Fruit fly (Drosophila melanogaster) whole organism, embryonic: Measurements from ENCODE around the gene CG33631.

ENCODE experiments used
- CG10209 ChIP-seq: fragments of 200-800 bp; sonication (Bioruptor generic); optimal IDR thresholded peaks from 3 replicates; lab custom pipeline; 2017; ENCODE audit warnings: missing biosample characterization, mild to moderate bottlenecking, missing genetic modification characterization, missing genetic modification reagents
- CG10979 ChIP-seq: fragments of 200-800 bp; sonication (Bioruptor generic); optimal IDR thresholded peaks from 2 replicates; lab custom pipeline; 2018; ENCODE audit warnings: missing biosample characterization, mild to moderate bottlenecking, missing genetic modification characterization, moderate library complexity
- CG11723 ChIP-seq: fragments of 200-800 bp; sonication (Bioruptor generic); optimal IDR thresholded peaks from 2 replicates; lab custom pipeline; 2017; ENCODE audit warnings: missing biosample characterization, mild to moderate bottlenecking, missing genetic modification characterization
- CG12155 ChIP-seq: fragments of 200-800 bp; sonication (Bioruptor generic); optimal IDR thresholded peaks from 3 replicates; lab custom pipeline; 2016; ENCODE audit warnings: missing biosample characterization, missing genetic modification characterization
- CG13424 ChIP-seq: fragments of 200-800 bp; sonication (Bioruptor generic); optimal IDR thresholded peaks from 2 replicates; lab custom pipeline; 2019; ENCODE audit warnings: missing biosample characterization, mild to moderate bottlenecking, missing genetic modification characterization, moderate library complexity
- CG13775 ChIP-seq: fragments of 200-800 bp; sonication (Bioruptor generic); optimal IDR thresholded peaks from 3 replicates; lab custom pipeline; 2017; ENCODE audit warnings: missing biosample characterization, mild to moderate bottlenecking, missing genetic modification characterization
- CG15696 ChIP-seq: fragments of 200-800 bp; sonication (Bioruptor generic); optimal IDR thresholded peaks from 2 replicates; lab custom pipeline; 2019; ENCODE audit warnings: missing biosample characterization, mild to moderate bottlenecking, missing genetic modification characterization, moderate library complexity
- CG1647 ChIP-seq: fragments of 200-800 bp; sonication (Bioruptor generic); optimal IDR thresholded peaks from 3 replicates; lab custom pipeline; 2016; ENCODE audit warnings: missing biosample characterization, missing genetic modification characterization
- CG17361 ChIP-seq: fragments of 200-800 bp; sonication (Bioruptor generic); IDR thresholded peaks from 3 replicates; pipeline ENCODE4 v1.3.6; 2022; ENCODE audit warnings: missing biosample characterization, missing genetic modification characterization
- CG18011 ChIP-seq: fragments of 200-800 bp; sonication (Bioruptor generic); optimal IDR thresholded peaks from 2 replicates; lab custom pipeline; 2017; ENCODE audit warnings: missing biosample characterization, missing genetic modification characterization, mild to moderate bottlenecking, moderate library complexity, missing genotype
- CG18619 ChIP-seq: fragments of 200-800 bp; sonication (Bioruptor generic); optimal IDR thresholded peaks from 3 replicates; lab custom pipeline; 2017; ENCODE audit warnings: missing biosample characterization, mild to moderate bottlenecking, missing genetic modification characterization
- CG2678 ChIP-seq: fragments of 200-800 bp; sonication (Bioruptor generic); optimal IDR thresholded peaks from 3 replicates; lab custom pipeline; 2019; ENCODE audit warnings: missing biosample characterization, mild to moderate bottlenecking, missing genetic modification characterization, moderate library complexity
- CG2712 ChIP-seq: fragments of 200-800 bp; optimal IDR thresholded peaks from 3 replicates; lab custom pipeline; 2019; ENCODE audit warnings: missing biosample characterization, mild to moderate bottlenecking, missing genetic modification characterization, moderate library complexity
- CG3065 ChIP-seq: fragments of 200-800 bp; sonication (Bioruptor generic); optimal IDR thresholded peaks from 2 replicates; lab custom pipeline; 2016; ENCODE audit warnings: missing biosample characterization, missing genetic modification characterization
- CG31441 ChIP-seq: fragments of 200-800 bp; sonication (Bioruptor generic); IDR thresholded peaks from 2 replicates; pipeline ENCODE4 v1.3.6; 2022; ENCODE audit warnings: missing biosample characterization, missing genetic modification characterization
- CG3281 ChIP-seq: fragments of 200-800 bp; sonication (Bioruptor generic); optimal IDR thresholded peaks from 3 replicates; lab custom pipeline; 2017; ENCODE audit warnings: missing biosample characterization, mild to moderate bottlenecking, missing genetic modification characterization
- CG6854 ChIP-seq: fragments of 200-800 bp; sonication (Bioruptor generic); optimal IDR thresholded peaks from 3 replicates; lab custom pipeline; 2017; ENCODE audit warnings: missing biosample characterization, mild to moderate bottlenecking, missing genetic modification characterization
- CG7556 ChIP-seq: fragments of 200-800 bp; sonication (Bioruptor generic); optimal IDR thresholded peaks from 2 replicates; lab custom pipeline; 2017; ENCODE audit warnings: missing biosample characterization, mild to moderate bottlenecking, missing genetic modification characterization
- CG8478 ChIP-seq: fragments of >200 bp; optimal IDR thresholded peaks from 2 replicates; lab custom pipeline; 2018
- CG8765 ChIP-seq: fragments of 200-800 bp; sonication (Bioruptor generic); IDR thresholded peaks from 2 replicates; pipeline ENCODE4 v1.3.6; 2022; ENCODE audit warnings: missing biosample characterization, missing genetic modification characterization
- CG8924 ChIP-seq: fragments of 200-800 bp; optimal IDR thresholded peaks from 3 replicates; lab custom pipeline; 2019; ENCODE audit warnings: missing biosample characterization, mild to moderate bottlenecking, missing genetic modification characterization, moderate library complexity
- Camta ChIP-seq: fragments of 200-800 bp; sonication (Bioruptor generic); optimal IDR thresholded peaks from 2 replicates; lab custom pipeline; 2016; ENCODE audit warnings: missing biosample characterization, missing genetic modification characterization
- Drgx ChIP-seq: fragments of 200-800 bp; sonication (Bioruptor generic); IDR thresholded peaks from 2 replicates; pipeline ENCODE4 v1.3.6; 2022; ENCODE audit warnings: missing biosample characterization, missing genetic modification characterization
- Hey ChIP-seq: fragments of 200-800 bp; sonication (Bioruptor generic); optimal IDR thresholded peaks from 3 replicates; lab custom pipeline; 2018; ENCODE audit warnings: missing biosample characterization, mild to moderate bottlenecking, missing genetic modification characterization
- Ptx1 ChIP-seq: fragments of 200-800 bp; sonication (Bioruptor generic); IDR thresholded peaks from 2 replicates; pipeline ENCODE4 v1.3.6; 2022; ENCODE audit warnings: missing biosample characterization, missing genetic modification characterization
- az2 ChIP-seq: fragments of 200-800 bp; sonication (Bioruptor generic); optimal IDR thresholded peaks from 3 replicates; lab custom pipeline; 2016; ENCODE audit warnings: missing biosample characterization, missing genetic modification characterization
- bbx ChIP-seq: fragments of 200-800 bp; sonication (Bioruptor generic); IDR thresholded peaks from 2 replicates; pipeline ENCODE4 v1.3.6; 2022; ENCODE audit warnings: missing biosample characterization, missing genetic modification characterization; ENCODE audit not compliant: partially characterized antibody
- bcd ChIP-seq: fragments of 200-800 bp; sonication (Bioruptor generic); optimal IDR thresholded peaks from 2 replicates; lab custom pipeline; 2017; ENCODE audit warnings: missing biosample characterization, mild to moderate bottlenecking, missing genetic modification characterization
- bsh ChIP-seq, 2 experiments: fragments of 200-800 bp; sonication (Bioruptor generic); optimal IDR thresholded peaks; 2 replicates each; lab custom pipeline; 2017 to 2018; ENCODE audit warnings: mild to moderate bottlenecking in 2 of 2, missing biosample characterization in 2 of 2, missing genetic modification characterization in 2 of 2, moderate library complexity in 1 of 2
- crc ChIP-seq: fragments of 200-800 bp; sonication (Bioruptor generic); optimal IDR thresholded peaks from 2 replicates; lab custom pipeline; 2016; ENCODE audit warnings: missing biosample characterization, missing genetic modification characterization
- dmrt11E ChIP-seq: fragments of 200-800 bp; sonication (Bioruptor generic); optimal IDR thresholded peaks from 3 replicates; lab custom pipeline; 2018; ENCODE audit warnings: missing biosample characterization, mild to moderate bottlenecking, missing genetic modification characterization, moderate library complexity
- en ChIP-seq: fragments of 200-800 bp; sonication (Bioruptor generic); optimal IDR thresholded peaks from 2 replicates; lab custom pipeline; 2016; ENCODE audit warnings: missing biosample characterization, missing genetic modification characterization
- gem ChIP-seq: fragments of 200-800 bp; sonication (Bioruptor generic); optimal IDR thresholded peaks from 2 replicates; lab custom pipeline; 2019; ENCODE audit warnings: missing biosample characterization, mild to moderate bottlenecking, missing genetic modification characterization, moderate library complexity
- gfzf ChIP-seq: fragments of 200-800 bp; sonication (Bioruptor generic); optimal IDR thresholded peaks from 2 replicates; lab custom pipeline; 2016; ENCODE audit warnings: missing biosample characterization, mild to moderate bottlenecking, missing genetic modification characterization, moderate library complexity
- gsb-n ChIP-seq: fragments of 200-800 bp; sonication (Bioruptor generic); optimal IDR thresholded peaks from 3 replicates; lab custom pipeline; 2018; ENCODE audit warnings: missing biosample characterization, mild to moderate bottlenecking, missing genetic modification characterization
- h ChIP-seq: fragments of >200 bp; optimal IDR thresholded peaks from 2 replicates; lab custom pipeline; 2017
- hb ChIP-seq: fragments of 200-800 bp; sonication (Bioruptor generic); IDR thresholded peaks from 3 replicates; pipeline ENCODE4 v1.3.6; 2022; ENCODE audit warnings: missing biosample characterization, missing genetic modification characterization; ENCODE audit not compliant: partially characterized antibody
- kah ChIP-seq: fragments of 200-800 bp; sonication (Bioruptor generic); optimal IDR thresholded peaks from 2 replicates; lab custom pipeline; 2018; ENCODE audit warnings: missing biosample characterization, mild to moderate bottlenecking, missing genetic modification characterization
- lola ChIP-seq, 3 experiments: fragments of >200 bp in 2 of 3; fragments of 200-800 bp in 1 of 3; sonication (Bioruptor generic) in 1 of 3; optimal IDR thresholded peaks; 2 replicates each; lab custom pipeline; 2017 to 2019; ENCODE audit warnings: missing biosample characterization in 3 of 3, missing genetic modification characterization in 3 of 3, mild to moderate bottlenecking in 1 of 3, moderate library complexity in 1 of 3
- otp ChIP-seq: fragments of 200-800 bp; sonication (Bioruptor generic); IDR thresholded peaks from 3 replicates; pipeline ENCODE4, ENCODE4 v1.3.6; 2022; ENCODE audit warnings: missing biosample characterization, missing genetic modification characterization
- pan ChIP-seq, 4 experiments: fragments of >200 bp in 3 of 4; fragments of 200-800 bp in 1 of 4; sonication (Bioruptor generic) in 1 of 4; optimal IDR thresholded peaks in 3 of 4; IDR thresholded peaks in 1 of 4; 2 replicates each; pipeline versions ENCODE4 v1.3.6 to Lab custom; 2017 to 2022; ENCODE audit warnings: missing biosample characterization in 2 of 4, missing genetic modification characterization in 2 of 4, mixed read lengths in 1 of 4
- pros ChIP-seq: fragments of 200-800 bp; sonication (Bioruptor generic); optimal IDR thresholded peaks from 3 replicates; lab custom pipeline; 2019; ENCODE audit warnings: missing biosample characterization, mild to moderate bottlenecking, missing genetic modification characterization, moderate library complexity
- ranshi ChIP-seq: fragments of 200-800 bp; sonication (Bioruptor generic); IDR thresholded peaks from 2 replicates; pipeline ENCODE4 v1.3.6; 2022; ENCODE audit warnings: missing biosample characterization, missing genetic modification characterization
- run ChIP-seq: fragments of 200-800 bp; sonication (Bioruptor generic); optimal IDR thresholded peaks from 3 replicates; lab custom pipeline; 2018; ENCODE audit warnings: missing biosample characterization, mild to moderate bottlenecking, missing genetic modification characterization
- sc ChIP-seq, 3 experiments: fragments of >200 bp in 2 of 3; fragments of 200-800 bp in 1 of 3; sonication (Bioruptor generic) in 1 of 3; optimal IDR thresholded peaks; 2 replicates in 2 of 3; 3 replicates in 1 of 3; lab custom pipeline; 2017; ENCODE audit warnings: mild to moderate bottlenecking in 1 of 3, missing biosample characterization in 1 of 3, missing genetic modification characterization in 1 of 3, missing genetic modification reagents in 1 of 3
- sna ChIP-seq: fragments of 200-800 bp; sonication (Bioruptor generic); IDR thresholded peaks from 2 replicates; pipeline ENCODE4 v1.3.6; 2022; ENCODE audit warnings: missing biosample characterization, missing genetic modification characterization; ENCODE audit not compliant: partially characterized antibody
- sqz ChIP-seq: fragments of 200-800 bp; sonication (Bioruptor generic); optimal IDR thresholded peaks from 3 replicates; lab custom pipeline; 2018; ENCODE audit warnings: missing biosample characterization, mild to moderate bottlenecking, missing genetic modification characterization
- tll ChIP-seq, 2 experiments: fragments of 200-800 bp in 1 of 2; fragments of >200 bp in 1 of 2; sonication (Bioruptor generic) in 1 of 2; optimal IDR thresholded peaks; 2 replicates each; lab custom pipeline; 2017 to 2019; ENCODE audit warnings: missing biosample characterization in 2 of 2, missing genetic modification characterization in 2 of 2, mild to moderate bottlenecking in 1 of 2, moderate library complexity in 1 of 2

CG33631 gene

DNA sequence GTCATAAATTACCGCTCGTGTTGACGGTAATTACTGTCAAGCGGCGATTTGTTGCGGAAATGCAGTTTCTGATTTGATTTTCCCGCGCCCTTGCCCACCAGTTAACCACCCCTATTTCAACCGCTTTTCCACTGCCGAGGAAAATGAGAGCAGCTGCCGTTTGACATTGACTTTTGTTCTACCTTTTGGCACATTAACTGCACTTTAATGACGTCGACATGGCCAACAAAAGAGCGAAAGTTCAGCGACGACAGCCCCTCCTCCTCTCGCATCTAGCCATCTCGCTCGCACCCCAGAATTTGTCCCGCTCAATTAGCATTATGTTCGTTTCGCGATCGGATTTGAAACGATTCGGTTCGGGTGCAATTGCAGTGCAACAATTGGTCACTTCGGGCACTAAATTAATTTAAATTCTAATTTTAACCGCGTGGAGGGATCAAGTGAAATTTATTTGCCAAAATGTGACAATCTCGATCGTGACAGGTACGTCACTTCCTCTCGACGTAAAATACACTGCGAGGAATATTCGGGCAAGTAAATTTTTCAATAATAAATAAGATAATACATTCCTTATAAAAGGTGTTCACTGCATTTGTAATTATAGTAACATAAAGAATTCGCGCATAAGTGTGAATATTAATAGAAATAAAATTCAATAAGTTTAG, 47.5 kb downstream of the CG33631 start (continued):
- peak in 1 of 2 experiments; percentile 73 for TF ChIP-seq tll (GFP tag; optimal IDR thresholded peaks at IDR 0.05; lab: Kevin White, UChicago)
- no peak for TF ChIP-seq CG18011 (GFP tag; lab: Kevin White, UChicago)
- TF ChIP-seq Hey, result no peak
- no peak for TF ChIP-seq sc (optimal IDR thresholded peaks at IDR 0.05; lab: Kevin White, UChicago)
- no peak for TF ChIP-seq sc (GFP tag; optimal IDR thresholded peaks at IDR 0.05; lab: Kevin White, UChicago)
- no peak for TF ChIP-seq CG13775 (GFP tag; lab: Kevin White, UChicago)
- TF ChIP-seq sqz, result no peak
- peak; percentile 68 for TF ChIP-seq gsb-n
- TF ChIP-seq gfzf, result no peak
- TF ChIP-seq otp (GFP tag; lab: Robert Waterston, UW), result no peak
- TF ChIP-seq CG8478, result no peak
- TF ChIP-seq bbx (GFP tag; lab: Robert Waterston, UW), result no peak
- 0 out of 3 replicates have a peak, but pooled peaks have one; percentile 34 for TF ChIP-seq hb (GFP tag; lab: Robert Waterston, UW)
- TF ChIP-seq CG15696 (tag; lab: Kevin White, UChicago), result no peak
- no peak for TF ChIP-seq CG10209 (GFP tag; lab: Kevin White, UChicago)
- no peak for TF ChIP-seq gem (tag; lab: Kevin White, UChicago)
- no peak for TF ChIP-seq run (tag; lab: Kevin White, UChicago)
- TF ChIP-seq CG11723, result no peak
- no peak for TF ChIP-seq sna (GFP tag; lab: Robert Waterston, UW)
- no peak for TF ChIP-seq CG6854 (GFP tag; lab: Kevin White, UChicago)
- no peak for TF ChIP-seq CG3065

DNA sequence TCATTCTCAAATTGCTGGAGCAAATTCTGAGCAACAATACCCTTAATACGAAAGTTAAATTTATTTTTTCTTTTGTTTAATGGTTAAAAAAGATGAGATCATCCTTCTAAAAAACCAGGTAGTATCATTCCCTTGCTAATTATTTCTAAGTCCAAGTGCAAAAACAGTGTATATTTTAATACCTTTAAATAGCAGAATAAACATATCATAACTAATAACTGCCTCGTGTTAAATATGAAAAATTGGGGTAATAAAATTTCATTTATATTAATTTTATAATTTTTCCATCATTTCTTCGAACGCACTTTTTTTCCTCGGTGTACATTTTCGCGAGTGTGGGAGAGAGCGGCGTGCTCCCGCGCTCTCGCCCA, 48.0 kb downstream of the CG33631 start:
- TF ChIP-seq CG8765 (GFP tag; lab: Robert Waterston, UW) (no peak), dmrt11E (tag; lab: Kevin White, UChicago) (peak; percentile 33), ranshi (GFP tag; lab: Robert Waterston, UW) (0 out of 2 replicates have a peak, but pooled peaks have one; percentile 22), bsh (GFP tag; optimal IDR thresholded peaks at IDR 0.05; lab: Kevin White, UChicago) (peak in 1 of 2 experiments; percentile 37), pros (GFP tag; lab: Kevin White, UChicago) (no peak), CG8924 (peak; percentile 2), CG2712 (tag; lab: Kevin White, UChicago) (peak; percentile 46), CG12155 (GFP tag; lab: Kevin White, UChicago) (peak; percentile 2), CG10979 (peak; percentile 50), CG2678 (tag; lab: Kevin White, UChicago) (peak; percentile 30), CG18619 (GFP tag; lab: Kevin White, UChicago) (peak; percentile 22), lola (GFP tag; optimal IDR thresholded peaks at IDR 0.05; lab: Kevin White, UChicago) (peak in 1 of 3 experiments; percentile 40), CG1647 (GFP tag; lab: Kevin White, UChicago) (no peak), pan (optimal IDR thresholded peaks at IDR 0.05; lab: Kevin White, UChicago) (no peak), pan (GFP tag; optimal IDR thresholded peaks at IDR 0.05 in 1 of 2, IDR thresholded peaks at IDR 0.05 in 1 of 2) (peak in 1 of 2 experiments; percentile 7), CG17361 (GFP tag; lab: Robert Waterston, UW) (peak; percentile 53; the same call in 2 of the 3 replicates), CG7556 (GFP tag; lab: Kevin White, UChicago) (peak; percentile 45), CG13424 (tag; lab: Kevin White, UChicago) (peak; percentile 7), az2 (peak; percentile 25), CG3281 (GFP tag; lab: Kevin White, UChicago) (peak; percentile 4), Ptx1 (GFP tag; lab: Robert Waterston, UW) (0 out of 2 replicates have a peak, but pooled peaks have one; percentile 8), bcd (GFP tag; lab: Kevin White, UChicago) (peak; percentile 24), en (GFP tag; lab: Kevin White, UChicago) (no peak), kah (GFP tag; lab: Kevin White, UChicago) (no peak), crc (GFP tag; lab: Kevin White, UChicago) (no peak), h (lab: Kevin White, UChicago) (no peak), CG15696 (tag; lab: Kevin White, UChicago) (peak; percentile 24), Camta (GFP tag; lab: Kevin White, UChicago) (no peak), CG31441 (GFP tag; lab: Robert Waterston, UW) (peak; percentile 45), Drgx (peak; percentile 43)
